Fruit fly (Drosophila melanogaster): ENCODE results near the gene bard.

bard gene

dm6 chr3R:18049272-18050015 is 31.4 kb upstream of the bard start (continued):
- TF ChIP-seq Sry-β (GFP tag; optimal IDR thresholded peaks at IDR 0.05) (no peak), CG12104 (GFP tag; optimal IDR thresholded peaks at IDR 0.05) (peak; percentile 49), kah (GFP tag; optimal IDR thresholded peaks at IDR 0.05) (no peak), CG7786 (GFP tag; optimal IDR thresholded peaks at IDR 0.05) (peak; percentile 8), z (GFP tag; IDR thresholded peaks at IDR 0.05) (peak; percentile 88), Nf-YC (tag; optimal IDR thresholded peaks at IDR 0.05) (peak; percentile 12), CG15601 (tag; optimal IDR thresholded peaks at IDR 0.05) (peak; percentile 55), CG15696 (tag; optimal IDR thresholded peaks at IDR 0.05) (peak; percentile 62), H15 (GFP tag; IDR thresholded peaks at IDR 0.05) (0 out of 3 replicates have a peak, but pooled peaks have one; percentile 28), crol (GFP tag; IDR thresholded peaks at IDR 0.05) (no peak; the same call in 1 of the 2 replicates), CG18262 (tag; optimal IDR thresholded peaks at IDR 0.05) (peak; percentile 87), CG18476 (GFP tag; optimal IDR thresholded peaks at IDR 0.05) (peak; percentile 40), CG4424 (GFP tag; optimal IDR thresholded peaks at IDR 0.05) (peak; percentile 75), CG9215 (GFP tag; IDR thresholded peaks at IDR 0.05) (0 out of 2 replicates have a peak, but pooled peaks have one; percentile 15), cad (GFP tag; optimal IDR thresholded peaks at IDR 0.05) (no peak), Antp (GFP tag; optimal IDR thresholded peaks at IDR 0.05) (peak; percentile 27), repo (GFP tag; optimal IDR thresholded peaks at IDR 0.05) (no peak), Abd-B (GFP tag; optimal IDR thresholded peaks at IDR 0.05) (peak; percentile 75), zf30C (GFP tag; optimal IDR thresholded peaks at IDR 0.05) (no peak), Optix (GFP tag; IDR thresholded peaks at IDR 0.05) (no peak), salm (tag; optimal IDR thresholded peaks at IDR 0.05) (no peak), ci (GFP tag; IDR thresholded peaks at IDR 0.05) (peak; percentile 12; the same call in 1 of the 3 replicates), Bgb (GFP tag; IDR thresholded peaks at IDR 0.05; ENCODE audit: partially characterized antibody) (no peak), Ssrp (tag; optimal IDR thresholded peaks at IDR 0.05) (peak; percentile 81), CG14050 (GFP tag; IDR thresholded peaks at IDR 0.05) (no peak), Bdp1 (GFP tag; optimal IDR thresholded peaks at IDR 0.05) (no peak), pho (GFP tag; optimal IDR thresholded peaks at IDR 0.05) (no peak), ara (GFP tag; IDR thresholded peaks at IDR 0.05) (peak; percentile 12; the same call in 1 of the 2 replicates), CG11696 (GFP tag; IDR thresholded peaks at IDR 0.05) (no peak), CG6854 (GFP tag; optimal IDR thresholded peaks at IDR 0.05) (no peak), CG4617 (GFP tag; optimal IDR thresholded peaks at IDR 0.05; ENCODE audit: borderline replicate concordance) (peak; percentile 34), D19B (GFP tag; optimal IDR thresholded peaks at IDR 0.05) (peak; percentile 86), fu2 (GFP tag; optimal IDR thresholded peaks at IDR 0.05) (no peak), Hmr (GFP tag; optimal IDR thresholded peaks at IDR 0.05) (peak; percentile 55), exex (tag; optimal IDR thresholded peaks at IDR 0.05) (no peak), Ets97D (GFP tag; optimal IDR thresholded peaks at IDR 0.05) (no peak), CG4707 (GFP tag; optimal IDR thresholded peaks at IDR 0.05) (no peak), CG9817 (tag; optimal IDR thresholded peaks at IDR 0.05) (peak; percentile 39), CG13624 (GFP tag; optimal IDR thresholded peaks at IDR 0.05) (peak; percentile 6), sima (GFP tag; optimal IDR thresholded peaks at IDR 0.05) (no peak), CG8290 (GFP tag; optimal IDR thresholded peaks at IDR 0.05) (peak; percentile 10), CG8290 (tag; optimal IDR thresholded peaks at IDR 0.05) (peak in 1 of 2 experiments; percentile 7), vfl (GFP tag; optimal IDR thresholded peaks at IDR 0.05) (no peak), az2 (GFP tag; optimal IDR thresholded peaks at IDR 0.05) (peak; percentile 76), CG13424 (tag; optimal IDR thresholded peaks at IDR 0.05) (peak; percentile 78), CG11398 (GFP tag; optimal IDR thresholded peaks at IDR 0.05) (peak; percentile 7), E2f2 (GFP tag; IDR thresholded peaks at IDR 0.05) (no peak), NC2α (GFP tag; optimal IDR thresholded peaks at IDR 0.05) (no peak), sisA (GFP tag; IDR thresholded peaks at IDR 0.05) (peak; percentile 55; the same call in 1 of the 2 replicates), dm (GFP tag; optimal IDR thresholded peaks at IDR 0.05) (peak; percentile 4)

Data from whole organism, embryonic.